Worm (Caenorhabditis elegans) whole organism, early embryonic: ENCODE data around the gene F20D6.1.

Experiments
- ama-1 ChIP-seq: fragments of 150-350 bp; optimal IDR thresholded peaks from 2 replicates; lab custom pipeline; 2014
- tbx-11 ChIP-seq: fragments of 200-800 bp; sonication (Bioruptor generic); IDR thresholded peaks from 2 replicates; pipeline ENCODE4 v1.3.6; 2022; ENCODE audit warnings: missing genetic modification characterization, missing compliant biosample characterization

DNA sequence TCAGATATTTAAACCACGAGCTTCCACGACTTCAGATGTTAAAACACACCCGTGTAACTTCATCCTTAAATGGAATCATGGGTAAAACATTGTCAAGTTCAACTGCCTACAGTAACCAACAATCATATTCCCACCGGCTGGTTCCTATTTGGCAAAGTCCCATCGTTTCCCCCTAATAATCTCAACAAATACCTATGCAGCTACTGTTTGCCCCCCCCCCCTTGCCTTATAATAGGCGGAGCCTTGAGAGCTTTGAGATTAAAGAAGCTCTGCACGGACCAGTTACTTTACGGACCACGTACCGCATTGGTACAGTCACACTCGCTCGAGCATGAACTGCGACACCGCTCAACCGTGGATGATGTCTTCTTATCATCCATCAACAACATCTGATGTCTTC, 34.1 kb downstream of the F20D6.1 start, which contains the start of gene pax-1:
- TF ChIP-seq ama-1 (lab: Kevin White, UChicago): no peak
- TF ChIP-seq tbx-11: no peak
